Worm (Caenorhabditis elegans): ENCODE results near the gene R11D1.10.
A peak's percentile ranks its signal among the peaks of the same experiment; 100 is the strongest.

R11D1.10 gene

DNA sequence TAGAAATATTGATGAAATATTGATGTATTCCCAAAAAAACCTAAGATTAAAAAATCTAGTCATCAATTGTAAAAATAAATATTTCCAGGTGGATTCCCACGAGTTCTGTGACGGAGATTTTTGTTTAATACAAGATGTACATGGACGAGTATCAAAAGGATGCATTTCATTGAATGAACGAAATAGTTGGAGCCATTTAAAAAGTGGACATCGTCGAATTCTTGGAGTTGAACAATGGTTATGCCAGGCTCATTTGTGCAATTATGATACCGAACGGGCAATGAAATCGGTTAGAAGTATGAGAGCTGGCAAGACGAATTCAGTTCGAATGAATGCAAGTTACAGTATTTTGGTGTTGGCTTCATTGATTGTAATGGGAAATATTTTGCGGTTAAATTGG is 20.2 kb downstream of the R11D1.10 start:
- TF ChIP-seq W03F9.2 (tag; optimal IDR thresholded peaks at IDR 0.05), result no peak
- no peak for TF ChIP-seq dao-5 (tag; optimal IDR thresholded peaks at IDR 0.05)
- no peak for TF ChIP-seq him-1 (tag; optimal IDR thresholded peaks at IDR 0.05)

DNA sequence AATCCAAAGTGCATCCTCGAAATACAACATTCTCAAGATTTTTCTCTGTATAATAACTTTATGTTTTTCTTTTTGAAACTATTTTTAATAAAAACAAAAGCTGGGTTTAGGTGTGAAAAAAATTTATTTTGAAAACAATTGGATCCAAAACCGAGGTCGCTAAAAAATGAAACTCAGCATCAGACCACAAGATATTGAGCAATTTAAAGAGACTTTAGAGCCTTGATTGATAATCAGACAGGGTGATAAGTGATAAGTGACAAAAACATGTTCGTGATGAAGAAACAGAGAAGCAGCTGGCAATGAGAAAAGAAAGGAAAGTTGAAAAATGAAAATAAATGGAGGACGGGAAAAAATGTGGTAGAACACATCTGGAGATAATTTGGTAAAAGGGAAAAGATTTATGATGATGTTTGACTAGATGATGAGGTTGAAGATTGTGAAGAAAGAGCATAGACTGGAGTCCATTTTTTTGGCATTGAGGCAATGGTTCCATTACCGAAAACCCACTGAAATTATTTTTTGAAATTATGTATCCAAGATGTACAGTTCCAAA is 22.3 kb downstream of the R11D1.10 start, which contains the start of gene C15C8.6:
C15C8.6 (minus strand) TSS at position 51 of the 556 bp plus-strand sequence.
- TF ChIP-seq dao-5 (tag; optimal IDR thresholded peaks at IDR 0.05), result no peak
- no peak for TF ChIP-seq W03F9.2 (tag; optimal IDR thresholded peaks at IDR 0.05)
- TF ChIP-seq him-1 (tag; optimal IDR thresholded peaks at IDR 0.05), result no peak

DNA sequence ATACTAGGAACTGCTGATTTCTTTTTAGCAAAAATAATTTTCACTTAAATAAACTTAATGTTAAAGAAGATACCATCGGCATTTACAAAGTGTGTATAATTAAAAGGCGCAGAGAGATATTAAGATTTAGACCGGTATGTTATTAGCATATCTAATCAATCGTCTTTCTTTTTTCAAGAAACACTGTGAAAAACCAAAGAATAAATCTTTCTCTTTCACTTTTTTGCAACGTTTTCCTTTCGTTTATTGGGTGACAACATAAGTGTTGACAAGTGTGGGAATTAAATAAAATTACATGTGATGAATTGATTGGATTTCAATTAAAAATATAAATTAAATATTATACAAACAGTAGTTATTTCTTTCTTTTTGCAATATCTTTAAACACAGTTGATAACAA is 23.1 kb downstream of the R11D1.10 start, which contains the start of gene C15C8.8:
C15C8.8 (minus strand) TSS at position 101 of the 400 bp plus-strand sequence.
- TF ChIP-seq dao-5 (tag; optimal IDR thresholded peaks at IDR 0.05) (no peak), W03F9.2 (tag; optimal IDR thresholded peaks at IDR 0.05) (no peak), him-1 (tag; optimal IDR thresholded peaks at IDR 0.05) (no peak)

DNA sequence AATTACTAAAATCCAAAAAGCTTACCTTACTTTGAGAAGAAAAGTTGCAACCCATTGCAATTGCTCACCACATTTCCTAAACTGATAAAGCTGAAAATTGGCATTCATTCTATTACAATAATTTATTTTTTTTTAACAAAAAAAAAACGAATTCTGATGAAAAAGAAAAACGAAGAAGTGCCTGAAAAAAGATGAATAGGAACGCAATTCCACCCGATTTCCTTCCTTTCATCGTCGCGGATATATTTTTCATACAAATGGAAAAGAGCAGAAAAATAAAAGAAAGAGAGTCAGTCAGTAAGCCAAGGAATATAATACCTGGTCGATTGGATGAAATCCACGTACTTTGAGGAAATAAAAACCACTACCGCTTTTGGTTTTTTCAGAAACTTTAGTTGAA is 25.5 kb downstream of the R11D1.10 start, which contains the start of gene gpa-13:
gpa-13 (minus strand) TSS at position 101 of the 400 bp plus-strand sequence.
- TF ChIP-seq W03F9.2 (tag; optimal IDR thresholded peaks at IDR 0.05) (no peak), him-1 (tag; optimal IDR thresholded peaks at IDR 0.05) (no peak), dao-5 (tag; optimal IDR thresholded peaks at IDR 0.05) (no peak)

DNA sequence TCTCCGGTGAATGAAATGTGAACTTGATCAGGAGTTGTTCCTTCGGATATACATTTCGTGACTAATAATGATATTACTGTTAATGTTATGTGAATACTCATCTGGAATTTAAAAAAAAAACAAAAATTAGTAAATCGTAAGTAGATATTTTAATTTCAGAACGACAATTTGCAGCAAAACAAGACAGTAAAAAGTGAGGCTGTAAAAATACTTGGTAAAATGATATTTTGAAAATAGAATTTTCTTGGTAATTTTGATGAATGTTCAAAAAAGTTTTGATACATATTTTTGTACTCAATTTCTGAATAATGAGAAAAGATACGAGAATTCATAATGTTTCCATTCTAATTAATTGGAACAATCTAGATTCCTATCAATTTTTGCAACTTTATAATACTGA is 30.3 kb downstream of the R11D1.10 start, which contains the start of gene papl-1:
papl-1 (minus strand) TSS at position 101 of the 400 bp plus-strand sequence.
- no peak for TF ChIP-seq him-1 (tag; optimal IDR thresholded peaks at IDR 0.05)
- TF ChIP-seq W03F9.2 (tag; optimal IDR thresholded peaks at IDR 0.05), result no peak
- TF ChIP-seq dao-5 (tag; optimal IDR thresholded peaks at IDR 0.05), result no peak

DNA sequence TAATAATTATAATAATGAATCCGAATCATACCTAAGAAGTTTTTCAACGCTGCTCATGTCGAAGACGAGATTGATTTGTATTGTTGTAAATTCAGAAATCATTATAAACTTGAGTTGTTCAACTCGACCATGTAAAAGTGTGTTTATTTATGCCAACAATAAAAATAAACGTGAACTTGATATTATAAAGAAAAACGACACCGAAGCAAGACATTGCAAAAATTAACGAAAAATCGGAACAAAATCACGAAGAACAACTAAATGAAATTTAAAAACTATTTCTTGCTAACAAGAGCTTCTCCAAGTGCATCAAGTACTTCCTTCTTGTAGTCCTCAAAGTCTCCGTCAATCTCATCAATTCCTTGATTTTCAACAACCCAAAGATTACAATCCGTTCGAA is 31.6 kb downstream of the R11D1.10 start, which contains the start of gene F18E2.15:
F18E2.15 (minus strand) TSS at position 101 of the 400 bp plus-strand sequence.
- TF ChIP-seq him-1 (tag; optimal IDR thresholded peaks at IDR 0.05) (no peak), dao-5 (tag; optimal IDR thresholded peaks at IDR 0.05) (no peak), W03F9.2 (tag; optimal IDR thresholded peaks at IDR 0.05) (no peak)

DNA sequence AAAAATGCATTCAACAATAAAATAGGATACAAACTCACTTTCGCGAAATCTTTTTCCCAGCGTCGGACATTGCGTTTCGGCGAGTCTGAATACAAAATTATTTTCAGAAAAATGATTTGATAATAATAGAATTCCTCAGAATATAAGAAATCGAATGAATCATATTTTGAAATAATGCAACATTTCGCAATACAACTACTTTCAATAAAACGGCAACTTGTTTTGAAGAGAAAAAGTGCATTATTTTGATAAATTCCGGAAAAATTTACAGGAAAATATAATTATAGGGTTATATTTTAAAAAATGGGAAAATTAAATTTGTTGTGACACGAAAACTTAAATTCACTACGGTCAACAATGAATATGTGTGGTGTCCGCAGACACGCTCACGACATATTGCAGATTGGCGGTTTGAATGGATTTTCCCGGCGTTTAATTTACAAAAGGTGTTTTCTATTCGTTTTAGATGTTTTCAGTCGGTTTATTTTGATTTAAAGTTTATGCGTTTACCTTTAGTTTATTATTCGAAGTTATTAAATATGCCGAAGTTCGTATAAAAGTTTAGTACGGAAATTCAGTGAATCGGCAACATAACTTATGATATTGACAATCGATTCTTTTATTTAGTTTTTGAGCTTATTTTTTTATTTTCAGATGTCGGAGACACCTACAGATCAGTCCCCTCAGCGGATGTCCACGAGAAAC is 34.1 kb downstream of the R11D1.10 start, which contains the start of the genes abcf-1 and scc-3:
abcf-1 (minus strand) TSS at position 85 of the 705 bp plus-strand sequence.
scc-3 (plus strand) TSS at position 655 of the 705 bp plus-strand sequence.
- TF ChIP-seq dao-5 (tag; optimal IDR thresholded peaks at IDR 0.05), result no peak
- TF ChIP-seq W03F9.2 (tag; optimal IDR thresholded peaks at IDR 0.05), result peak; percentile 11

DNA sequence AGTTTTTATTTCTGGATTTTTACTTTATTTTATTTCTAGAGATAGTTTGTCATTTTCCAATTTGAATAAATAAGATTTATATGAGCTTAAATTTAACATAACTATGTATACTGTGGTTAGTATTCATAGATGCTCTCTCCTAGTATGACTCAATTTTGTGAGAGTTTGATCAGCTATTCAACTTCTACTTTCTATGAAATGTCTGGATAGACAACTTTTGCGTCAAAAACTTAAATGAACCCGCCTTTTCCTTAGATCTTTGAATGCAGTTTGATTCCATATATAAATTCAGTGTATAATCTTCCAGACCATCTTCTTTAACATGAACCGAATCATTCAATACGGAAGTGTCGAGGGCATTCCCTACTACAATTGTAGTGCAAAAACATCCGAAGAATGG is 39.6 kb downstream of the R11D1.10 start, which contains the start of gene srt-43:
srt-43 (plus strand) TSS at position 301 of the 400 bp plus-strand sequence.
- no peak for TF ChIP-seq him-1 (tag; optimal IDR thresholded peaks at IDR 0.05)
- no peak for TF ChIP-seq W03F9.2 (tag; optimal IDR thresholded peaks at IDR 0.05)
- no peak for TF ChIP-seq dao-5 (tag; optimal IDR thresholded peaks at IDR 0.05)

DNA sequence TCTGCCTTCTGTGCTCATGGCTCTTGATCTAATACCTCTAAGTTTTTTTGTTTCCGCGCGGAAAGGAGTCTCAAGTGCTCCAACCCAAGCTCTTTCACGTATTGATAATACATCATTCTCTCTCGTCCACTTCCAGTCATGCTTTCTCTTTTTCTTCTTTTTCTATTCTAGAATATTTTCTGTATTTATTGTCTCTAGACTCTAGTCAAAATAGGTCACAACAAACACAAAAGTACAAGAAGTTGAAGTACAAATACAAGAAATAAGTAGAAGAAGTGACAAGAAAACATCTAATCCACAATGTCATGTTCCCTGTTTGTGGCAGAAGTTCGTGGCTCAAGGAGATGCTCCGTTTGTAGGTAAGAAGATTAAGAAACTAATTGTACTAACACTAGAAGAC is 43.9 kb downstream of the R11D1.10 start, which contains the start of gene ZC455.1:
ZC455.1 (plus strand) TSS at position 301 of the 400 bp plus-strand sequence.
- TF ChIP-seq him-1 (tag; optimal IDR thresholded peaks at IDR 0.05), result no peak
- no peak for TF ChIP-seq W03F9.2 (tag; optimal IDR thresholded peaks at IDR 0.05)
- no peak for TF ChIP-seq dao-5 (tag; optimal IDR thresholded peaks at IDR 0.05)

DNA sequence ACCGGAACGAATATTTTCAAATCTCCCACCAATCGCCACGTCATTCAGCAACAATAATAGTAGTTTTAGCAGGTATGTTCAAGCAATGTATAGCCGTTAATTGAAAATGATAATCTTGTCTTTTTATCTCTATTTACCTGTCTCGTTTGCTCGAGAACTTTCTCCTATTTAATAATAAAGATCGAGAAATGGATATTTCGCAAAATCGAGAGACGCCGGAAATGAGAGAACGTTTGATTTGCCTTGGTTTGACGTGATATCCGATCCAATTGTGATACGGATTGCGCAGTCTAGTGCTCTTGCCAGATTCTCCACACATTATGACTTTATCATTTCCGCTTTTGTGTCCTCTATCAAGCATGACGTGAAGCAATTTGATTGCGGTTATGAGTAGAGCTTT is 44.5 kb downstream of the R11D1.10 start:
- TF ChIP-seq him-1 (tag; optimal IDR thresholded peaks at IDR 0.05), result no peak
- TF ChIP-seq dao-5 (tag; optimal IDR thresholded peaks at IDR 0.05), result no peak
- no peak for TF ChIP-seq W03F9.2 (tag; optimal IDR thresholded peaks at IDR 0.05)

DNA sequence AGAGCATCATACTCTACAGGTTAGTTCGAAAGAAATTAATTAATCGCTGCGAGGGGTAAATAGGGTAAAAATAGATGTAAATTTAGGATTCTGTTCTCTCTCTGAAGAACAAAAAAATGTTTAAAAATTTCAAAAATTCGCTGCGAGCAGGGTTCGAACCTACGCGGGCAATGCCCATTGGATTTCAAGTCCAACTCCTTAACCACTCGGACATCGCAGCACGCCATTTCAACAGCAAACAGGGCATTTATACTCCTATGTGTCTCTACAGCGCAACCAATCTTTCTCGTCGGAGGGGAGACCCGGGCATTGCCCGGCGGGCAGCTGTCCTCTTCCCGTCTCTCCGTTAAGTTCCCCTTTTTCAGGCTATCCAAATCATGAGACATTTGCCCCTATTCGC is 50.9 kb downstream of the R11D1.10 start:
- TF ChIP-seq W03F9.2 (tag; optimal IDR thresholded peaks at IDR 0.05) (no peak), dao-5 (tag; optimal IDR thresholded peaks at IDR 0.05) (peak; percentile 61), him-1 (tag; optimal IDR thresholded peaks at IDR 0.05) (peak; percentile 29)
